Worm (Caenorhabditis elegans) whole organism, L2 larva: ENCODE results near the gene fbxa-135.

Experiments
- ZK546.5 ChIP-seq: sonication (generic microtip); optimal IDR thresholded peaks from 2 replicates; lab custom pipeline; 2017; ENCODE audit warnings: missing biosample characterization, missing genetic modification characterization
- ama-1 ChIP-seq: fragments of 150-350 bp; optimal IDR thresholded peaks from 2 replicates; lab custom pipeline; 2018; ENCODE audit warnings: inconsistent platforms
- ceh-82 ChIP-seq: fragments of 150-350 bp; optimal IDR thresholded peaks from 2 replicates; lab custom pipeline; 2014; ENCODE audit warnings: missing biosample characterization, missing genetic modification characterization
- dmd-4 ChIP-seq: sonication (generic microtip); optimal IDR thresholded peaks from 2 replicates; lab custom pipeline; 2017; ENCODE audit warnings: missing biosample characterization, missing genetic modification characterization
- egl-27 ChIP-seq: sonication (generic microtip); optimal IDR thresholded peaks from 3 replicates; lab custom pipeline; 2017; ENCODE audit warnings: missing biosample characterization, missing genetic modification reagents, missing genetic modification characterization
- elt-1 ChIP-seq: fragments of 150-350 bp; optimal IDR thresholded peaks from 2 replicates; lab custom pipeline; 2014; ENCODE audit warnings: missing biosample characterization, missing genetic modification characterization
- lsy-2 ChIP-seq, 2 experiments: fragments of 150-350 bp in 1 of 2; sonication (generic microtip) in 1 of 2; optimal IDR thresholded peaks; 2 replicates each; lab custom pipeline; 2014 to 2017; ENCODE audit warnings: missing biosample characterization in 2 of 2, missing genetic modification characterization in 2 of 2
- mdl-1 ChIP-seq, 2 experiments: fragments of 150-350 bp in 1 of 2; sonication (generic microtip) in 1 of 2; optimal IDR thresholded peaks; 2 replicates each; lab custom pipeline; 2017; ENCODE audit warnings: missing biosample characterization in 2 of 2, missing genetic modification characterization in 2 of 2
- nhr-11 ChIP-seq: fragments of 150-350 bp; optimal IDR thresholded peaks from 2 replicates; lab custom pipeline; 2014; ENCODE audit warnings: missing biosample characterization, missing genetic modification characterization
- nhr-12 ChIP-seq: fragments of 150-350 bp; optimal IDR thresholded peaks from 2 replicates; lab custom pipeline; 2014; ENCODE audit warnings: missing biosample characterization, missing genetic modification characterization
- nhr-77 ChIP-seq: fragments of 150-350 bp; optimal IDR thresholded peaks from 2 replicates; lab custom pipeline; 2014; ENCODE audit warnings: missing biosample characterization, missing genetic modification characterization
- skn-1 ChIP-seq: sonication (generic microtip); optimal IDR thresholded peaks from 2 replicates; lab custom pipeline; 2017; ENCODE audit warnings: missing biosample characterization, missing genetic modification characterization
- unc-39 ChIP-seq: fragments of 150-350 bp; optimal IDR thresholded peaks from 2 replicates; lab custom pipeline; 2014; ENCODE audit warnings: missing biosample characterization, missing genetic modification characterization
- ztf-4 ChIP-seq: fragments of 150-350 bp; optimal IDR thresholded peaks from 2 replicates; lab custom pipeline; 2014; ENCODE audit warnings: missing biosample characterization, missing genetic modification characterization

- TF ChIP-seq nhr-12 (tag; lab: Kevin White, UChicago) (no peak), lsy-2 (tag; optimal IDR thresholded peaks at IDR 0.05; lab: Kevin White, UChicago) (no peak), unc-39 (tag; lab: Kevin White, UChicago) (no peak), nhr-77 (tag; lab: Kevin White, UChicago) (no peak), elt-1 (tag; lab: Kevin White, UChicago) (no peak), ztf-4 (tag; lab: Kevin White, UChicago) (no peak), mdl-1 (tag; optimal IDR thresholded peaks at IDR 0.05; lab: Kevin White, UChicago) (no peak), ZK546.5 (tag; lab: Kevin White, UChicago) (no peak), ceh-82 (no peak), ama-1 (lab: Kevin White, UChicago) (no peak), skn-1 (tag; lab: Kevin White, UChicago) (no peak), egl-27 (no peak), nhr-11 (tag; lab: Kevin White, UChicago) (no peak), dmd-4 (tag; lab: Kevin White, UChicago) (no peak)
These were observed 2.8 kb downstream of the fbxa-135 start, which contains the start of gene srh-258 for ce11 chrV:15404859-15405258.
